Worm (Caenorhabditis elegans): ENCODE results near the gene pfut-1.

- TF ChIP-seq ama-1 (optimal IDR thresholded peaks at IDR 0.05) (no peak), ama-1 (GFP tag; optimal IDR thresholded peaks at IDR 0.05) (no peak), snpc-1.3 (tag; optimal IDR thresholded peaks at IDR 0.05; ENCODE audit: insufficient read depth) (no peak), nhr-120 (GFP tag; IDR thresholded peaks at IDR 0.05) (no peak), snpc-4 (GFP tag; optimal IDR thresholded peaks at IDR 0.05) (no peak), snpc-4 (tag; optimal IDR thresholded peaks at IDR 0.05) (no peak), K12H6.12 (tag; optimal IDR thresholded peaks at IDR 0.05) (no peak), nhr-179 (tag; optimal IDR thresholded peaks at IDR 0.05) (no peak), attf-5 (GFP tag; optimal IDR thresholded peaks at IDR 0.05) (no peak), ekl-4 (GFP tag; IDR thresholded peaks at IDR 0.05) (no peak), Y95B8A.8 (GFP tag; IDR thresholded peaks at IDR 0.05) (no peak), mel-28 (tag; optimal IDR thresholded peaks at IDR 0.05; ENCODE audit: borderline replicate concordance) (no peak)
Observed at ce11 chrX:3135186-3135585, 30.4 kb upstream of the pfut-1 start, which contains the start of gene K10B3.1.

All from whole organism, young adult.